Fruit fly (Drosophila melanogaster) whole organism, embryonic: Measurements from ENCODE around the gene Caf1-55.

Experiments
- CG10543 ChIP-seq: fragments of 200-800 bp; sonication (Bioruptor generic); optimal IDR thresholded peaks from 3 replicates; lab custom pipeline; 2017; ENCODE audit warnings: missing biosample characterization, mild to moderate bottlenecking, missing genetic modification characterization, moderate library complexity
- CG10959 ChIP-seq: fragments of 200-800 bp; sonication (Bioruptor generic); IDR thresholded peaks from 2 replicates; pipeline ENCODE4 v1.3.6; 2022; ENCODE audit warnings: missing biosample characterization, missing genetic modification characterization
- CG12942 ChIP-seq: fragments of 200-800 bp; sonication (Bioruptor generic); optimal IDR thresholded peaks from 3 replicates; lab custom pipeline; 2016; ENCODE audit warnings: missing biosample characterization, missing genetic modification characterization
- CG14050 ChIP-seq: fragments of 200-800 bp; sonication (Bioruptor generic); IDR thresholded peaks from 3 replicates; pipeline ENCODE4 v1.3.6; 2022; ENCODE audit warnings: missing biosample characterization, missing genetic modification characterization
- CG14710 ChIP-seq: fragments of 200-800 bp; sonication (Bioruptor generic); optimal IDR thresholded peaks from 3 replicates; lab custom pipeline; 2019; ENCODE audit warnings: missing biosample characterization, mild to moderate bottlenecking, missing genetic modification characterization, moderate library complexity
- CG18619 ChIP-seq: fragments of 200-800 bp; sonication (Bioruptor generic); optimal IDR thresholded peaks from 3 replicates; lab custom pipeline; 2017; ENCODE audit warnings: missing biosample characterization, mild to moderate bottlenecking, missing genetic modification characterization
- CG18764 ChIP-seq: fragments of 200-800 bp; sonication (Bioruptor generic); optimal IDR thresholded peaks from 3 replicates; lab custom pipeline; 2016; ENCODE audit warnings: missing biosample characterization, missing genetic modification characterization
- CG2712 ChIP-seq: fragments of 200-800 bp; optimal IDR thresholded peaks from 3 replicates; lab custom pipeline; 2019; ENCODE audit warnings: missing biosample characterization, mild to moderate bottlenecking, missing genetic modification characterization, moderate library complexity
- CG30431 ChIP-seq: fragments of 200-800 bp; sonication (Bioruptor generic); optimal IDR thresholded peaks from 2 replicates; lab custom pipeline; 2017; ENCODE audit warnings: missing biosample characterization, missing genetic modification characterization
- CG34376 ChIP-seq: fragments of 200-800 bp; sonication (Bioruptor generic); optimal IDR thresholded peaks from 2 replicates; lab custom pipeline; 2018; ENCODE audit warnings: missing biosample characterization, mild to moderate bottlenecking, missing genetic modification characterization
- CG4854 ChIP-seq: fragments of 200-800 bp; sonication (Bioruptor generic); optimal IDR thresholded peaks from 2 replicates; lab custom pipeline; 2016; ENCODE audit warnings: missing biosample characterization, missing genetic modification characterization, inconsistent platforms
- CG6175 ChIP-seq: fragments of 200-800 bp; sonication (Bioruptor generic); IDR thresholded peaks from 3 replicates; pipeline ENCODE4 v1.3.6; 2022; ENCODE audit warnings: missing biosample characterization, missing genetic modification characterization
- CG7839 ChIP-seq: fragments of 200-800 bp; sonication (Bioruptor generic); optimal IDR thresholded peaks from 3 replicates; lab custom pipeline; 2018; ENCODE audit warnings: missing biosample characterization, mild to moderate bottlenecking, missing genetic modification characterization, moderate library complexity
- CG8089 ChIP-seq: fragments of 200-800 bp; sonication (Bioruptor generic); optimal IDR thresholded peaks from 3 replicates; lab custom pipeline; 2016; ENCODE audit warnings: missing biosample characterization, missing genetic modification characterization
- CG9609 ChIP-seq: fragments of 200-800 bp; sonication (Bioruptor generic); optimal IDR thresholded peaks from 3 replicates; lab custom pipeline; 2016; ENCODE audit warnings: missing biosample characterization, missing genetic modification characterization
- Dek ChIP-seq: fragments of 200-800 bp; sonication (Bioruptor generic); optimal IDR thresholded peaks from 3 replicates; lab custom pipeline; 2019; ENCODE audit warnings: missing biosample characterization, mild to moderate bottlenecking, missing genetic modification characterization, moderate library complexity
- Dref ChIP-seq: fragments of 200-800 bp; sonication (Bioruptor generic); IDR thresholded peaks from 2 replicates; pipeline ENCODE4 v1.3.6; 2022; ENCODE audit warnings: missing biosample characterization, missing genetic modification characterization
- H15 ChIP-seq: fragments of 200-800 bp; sonication (Bioruptor generic); IDR thresholded peaks from 3 replicates; pipeline ENCODE4 v1.3.6; 2022; ENCODE audit warnings: missing biosample characterization, missing genetic modification characterization
- Hand ChIP-seq: fragments of 200-800 bp; sonication (Bioruptor generic); optimal IDR thresholded peaks from 2 replicates; lab custom pipeline; 2017; ENCODE audit warnings: mild to moderate bottlenecking, missing biosample characterization, missing genetic modification reagents, missing genetic modification characterization
- Kr ChIP-seq: fragments of 200-800 bp; sonication (Bioruptor generic); optimal IDR thresholded peaks from 2 replicates; lab custom pipeline; 2017; ENCODE audit warnings: missing biosample characterization, mild to moderate bottlenecking, missing genetic modification characterization
- Meics ChIP-seq: fragments of 200-800 bp; sonication (Bioruptor generic); optimal IDR thresholded peaks from 2 replicates; lab custom pipeline; 2017; ENCODE audit warnings: missing biosample characterization, mild to moderate bottlenecking, missing genetic modification characterization
- Pdp1 ChIP-seq, 2 experiments: fragments of 200-800 bp; sonication (Bioruptor generic); optimal IDR thresholded peaks; 3 replicates each; lab custom pipeline; 2016; ENCODE audit warnings: missing biosample characterization in 2 of 2, missing genetic modification characterization in 2 of 2, mild to moderate bottlenecking in 1 of 2, moderate library complexity in 1 of 2
- Six4 ChIP-seq: fragments of 200-800 bp; sonication (Bioruptor generic); optimal IDR thresholded peaks from 2 replicates; lab custom pipeline; 2016; ENCODE audit warnings: missing biosample characterization, missing genetic modification characterization
- Ssrp ChIP-seq: fragments of 200-800 bp; sonication (Bioruptor generic); optimal IDR thresholded peaks from 2 replicates; lab custom pipeline; 2018; ENCODE audit warnings: missing biosample characterization, mild to moderate bottlenecking, missing genetic modification characterization, moderate library complexity
- ap ChIP-seq: fragments of 200-800 bp; sonication (Bioruptor generic); IDR thresholded peaks from 2 replicates; pipeline ENCODE4 v1.3.6; 2022; ENCODE audit warnings: missing biosample characterization, missing genetic modification characterization
- bab2 ChIP-seq: fragments of 200-800 bp; sonication (Bioruptor generic); optimal IDR thresholded peaks from 2 replicates; lab custom pipeline; 2016; ENCODE audit warnings: missing biosample characterization, missing genetic modification characterization
- bigmax ChIP-seq: fragments of 200-800 bp; sonication (Bioruptor generic); optimal IDR thresholded peaks from 2 replicates; lab custom pipeline; 2018; ENCODE audit warnings: missing biosample characterization, mild to moderate bottlenecking, missing genetic modification characterization
- br ChIP-seq: fragments of >200 bp; optimal IDR thresholded peaks from 2 replicates; lab custom pipeline; 2017
- crp ChIP-seq, 2 experiments: fragments of 200-800 bp; sonication (Bioruptor generic); optimal IDR thresholded peaks; 2 replicates in 1 of 2; 3 replicates in 1 of 2; lab custom pipeline; 2017; ENCODE audit warnings: missing biosample characterization in 2 of 2, missing genetic modification characterization in 2 of 2, mild to moderate bottlenecking in 1 of 2, moderate library complexity in 1 of 2
- dimm ChIP-seq: fragments of 200-800 bp; sonication (Bioruptor generic); IDR thresholded peaks from 2 replicates; pipeline ENCODE4 v1.3.6; 2022; ENCODE audit warnings: missing biosample characterization, missing genetic modification characterization
- dmrt99B ChIP-seq: fragments of 200-800 bp; sonication (Bioruptor generic); optimal IDR thresholded peaks from 2 replicates; lab custom pipeline; 2018; ENCODE audit warnings: missing biosample characterization, mild to moderate bottlenecking, missing genetic modification characterization, moderate library complexity
- ems ChIP-seq: fragments of 200-800 bp; sonication (Bioruptor generic); optimal IDR thresholded peaks from 3 replicates; lab custom pipeline; 2016; ENCODE audit warnings: missing biosample characterization, missing genetic modification characterization
- fd102C ChIP-seq: fragments of 200-800 bp; sonication (Bioruptor generic); optimal IDR thresholded peaks from 2 replicates; lab custom pipeline; 2018; ENCODE audit warnings: missing biosample characterization, mild to moderate bottlenecking, missing genetic modification characterization, moderate library complexity
- fd3F ChIP-seq: fragments of 200-800 bp; sonication (Bioruptor generic); optimal IDR thresholded peaks from 2 replicates; lab custom pipeline; 2018; ENCODE audit warnings: missing biosample characterization, mild to moderate bottlenecking, missing genetic modification characterization, moderate library complexity
- fru ChIP-seq: fragments of >200 bp; optimal IDR thresholded peaks from 2 replicates; lab custom pipeline; 2017
- hb ChIP-seq: fragments of 200-800 bp; sonication (Bioruptor generic); IDR thresholded peaks from 3 replicates; pipeline ENCODE4 v1.3.6; 2022; ENCODE audit warnings: missing biosample characterization, missing genetic modification characterization; ENCODE audit not compliant: partially characterized antibody
- insv ChIP-seq, 2 experiments: fragments of 200-800 bp; sonication (Bioruptor generic); optimal IDR thresholded peaks; 3 replicates each; lab custom pipeline; 2016 to 2018; ENCODE audit warnings: missing biosample characterization in 2 of 2, missing genetic modification characterization in 2 of 2
- kay ChIP-seq: fragments of 200-800 bp; sonication (Bioruptor generic); optimal IDR thresholded peaks from 2 replicates; lab custom pipeline; 2016; ENCODE audit warnings: missing biosample characterization, missing genetic modification characterization
- mirr ChIP-seq: fragments of 200-800 bp; sonication (Bioruptor generic); optimal IDR thresholded peaks from 3 replicates; lab custom pipeline; 2018; ENCODE audit warnings: missing biosample characterization, mild to moderate bottlenecking, missing genetic modification characterization
- nom ChIP-seq: fragments of 200-800 bp; sonication (Bioruptor generic); optimal IDR thresholded peaks from 2 replicates; lab custom pipeline; 2017; ENCODE audit warnings: missing biosample characterization, missing genetic modification characterization, mild to moderate bottlenecking, moderate library complexity, missing genetic modification reagents
- pfk ChIP-seq: fragments of 200-800 bp; sonication (Bioruptor generic); optimal IDR thresholded peaks from 2 replicates; lab custom pipeline; 2018; ENCODE audit warnings: missing biosample characterization, mild to moderate bottlenecking, missing genetic modification characterization, moderate library complexity
- slbo ChIP-seq: fragments of 200-800 bp; sonication (Bioruptor generic); IDR thresholded peaks from 2 replicates; pipeline ENCODE4 v1.3.6; 2022; ENCODE audit warnings: missing biosample characterization, missing genetic modification characterization
- sqz ChIP-seq: fragments of 200-800 bp; sonication (Bioruptor generic); optimal IDR thresholded peaks from 3 replicates; lab custom pipeline; 2018; ENCODE audit warnings: missing biosample characterization, mild to moderate bottlenecking, missing genetic modification characterization
- sr ChIP-seq: fragments of 200-800 bp; sonication (Bioruptor generic); IDR thresholded peaks from 3 replicates; pipeline ENCODE4 v1.3.6; 2022; ENCODE audit warnings: missing biosample characterization, missing genetic modification characterization
- tna ChIP-seq: fragments of 200-800 bp; sonication (Bioruptor generic); IDR thresholded peaks from 2 replicates; pipeline ENCODE4 v1.3.6; 2022; ENCODE audit warnings: missing biosample characterization, missing genetic modification characterization; ENCODE audit not compliant: partially characterized antibody
- tup ChIP-seq: fragments of 200-800 bp; sonication (Bioruptor generic); optimal IDR thresholded peaks from 2 replicates; lab custom pipeline; 2016; ENCODE audit warnings: missing biosample characterization, mild to moderate bottlenecking, missing genetic modification characterization, moderate library complexity
- unpg ChIP-seq: fragments of 200-800 bp; sonication (Bioruptor generic); optimal IDR thresholded peaks from 3 replicates; lab custom pipeline; 2018; ENCODE audit warnings: missing biosample characterization, mild to moderate bottlenecking, missing genetic modification characterization, moderate library complexity
- vfl ChIP-seq: fragments of 200-800 bp; sonication (Bioruptor generic); optimal IDR thresholded peaks from 2 replicates; lab custom pipeline; 2016; ENCODE audit warnings: missing biosample characterization, missing genetic modification characterization

Gene Caf1-55

DNA sequence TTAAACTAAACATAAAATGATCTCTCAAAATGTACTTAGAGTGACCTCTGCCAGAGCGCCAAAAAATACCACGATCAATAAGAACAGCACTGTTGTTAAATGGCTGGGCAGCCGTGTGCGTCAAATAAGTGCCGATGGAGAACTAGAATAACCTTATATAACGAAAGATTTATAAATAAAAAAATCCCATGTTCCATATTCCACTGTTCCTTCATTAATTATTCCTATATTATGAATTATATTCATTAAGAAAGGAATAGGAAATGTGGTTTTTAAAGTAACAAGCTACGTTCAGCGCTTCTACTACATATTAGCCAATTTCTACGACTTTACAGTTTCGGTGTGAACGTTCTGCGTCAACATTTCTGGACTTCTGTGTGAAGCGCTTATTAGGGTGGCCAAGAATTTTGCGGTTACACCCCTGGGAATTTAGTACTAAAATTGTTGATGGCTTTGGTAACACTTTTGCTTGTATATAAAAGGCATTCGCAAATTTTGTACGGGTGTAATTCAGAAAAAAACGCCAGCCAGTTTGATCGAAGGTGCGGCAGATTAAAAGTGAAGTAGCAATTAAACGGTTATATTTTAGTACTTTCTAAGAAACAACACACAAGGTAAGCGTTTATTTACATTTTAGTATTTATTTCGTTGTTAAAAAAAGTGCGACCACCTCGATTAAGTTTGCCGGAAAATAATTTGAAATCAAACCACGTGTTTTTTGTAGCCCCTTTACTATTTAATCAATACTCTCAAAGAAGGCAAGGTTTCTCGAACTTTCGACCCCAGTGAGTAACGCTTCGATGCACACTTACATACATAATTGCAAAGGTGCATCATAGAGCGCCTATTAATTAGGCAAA lies 17.0 kb downstream of the Caf1-55 start, which contains the start of the genes tefu and Hsc70-4 (continued):
- peak; percentile 55 for TF ChIP-seq bab2 (GFP tag; lab: Kevin White, UChicago)
- peak; percentile 65; the same call in 1 of the 2 replicates for TF ChIP-seq ap (GFP tag; lab: Robert Waterston, UW)
- TF ChIP-seq vfl = peak; percentile 71
- TF ChIP-seq hb (GFP tag; lab: Robert Waterston, UW) = no peak
- peak; percentile 83 for TF ChIP-seq pfk (GFP tag; lab: Kevin White, UChicago)
- no peak for TF ChIP-seq fd102C (GFP tag; lab: Kevin White, UChicago)
- TF ChIP-seq Hand (GFP tag; lab: Kevin White, UChicago) = no peak
- peak; percentile 76 for TF ChIP-seq CG7839 (tag; lab: Kevin White, UChicago)
- TF ChIP-seq CG30431 = peak; percentile 80
- TF ChIP-seq CG6175 (GFP tag; lab: Robert Waterston, UW) = peak; percentile 66; the same call in 2 of the 3 replicates
- peak in 1 of 2 experiments; percentile 30 for TF ChIP-seq insv (GFP tag; optimal IDR thresholded peaks at IDR 0.05; lab: Kevin White, UChicago)
- peak; percentile 79 for TF ChIP-seq ems (GFP tag; lab: Kevin White, UChicago)
- TF ChIP-seq Dek = peak; percentile 75
- TF ChIP-seq nom (GFP tag; lab: Kevin White, UChicago) = peak; percentile 64
- TF ChIP-seq CG8089 = peak; percentile 53
- TF ChIP-seq tup (GFP tag; lab: Kevin White, UChicago) = peak; percentile 50
- TF ChIP-seq crp (GFP tag; optimal IDR thresholded peaks at IDR 0.05; lab: Kevin White, UChicago) = peak in 1 of 2 experiments; percentile 48
- peak; percentile 31; the same call in 1 of the 2 replicates for TF ChIP-seq tna (GFP tag; lab: Robert Waterston, UW)
- TF ChIP-seq mirr (GFP tag; lab: Kevin White, UChicago) = no peak
- TF ChIP-seq CG12942 = peak; percentile 76
- TF ChIP-seq CG14710 (tag; lab: Kevin White, UChicago) = peak; percentile 92
- peak; percentile 18 for TF ChIP-seq kay (GFP tag; lab: Kevin White, UChicago)
- TF ChIP-seq sr (GFP tag; lab: Robert Waterston, UW) = no peak; the same call in 2 of the 3 replicates
- TF ChIP-seq Dref (GFP tag; lab: Robert Waterston, UW) = peak; percentile 51
- peak; percentile 95 for TF ChIP-seq sqz (GFP tag; lab: Kevin White, UChicago)
- TF ChIP-seq CG14050 (GFP tag; lab: Robert Waterston, UW) = peak; percentile 53; the same call in 2 of the 3 replicates
- TF ChIP-seq CG34376 = peak; percentile 5
- TF ChIP-seq CG9609 (GFP tag; lab: Kevin White, UChicago) = peak; percentile 73
- peak; percentile 76 for TF ChIP-seq CG18619
- no peak for TF ChIP-seq Kr (GFP tag; lab: Kevin White, UChicago)
- TF ChIP-seq fd3F (GFP tag; lab: Kevin White, UChicago) = peak; percentile 33
- TF ChIP-seq CG2712 (tag; lab: Kevin White, UChicago) = no peak
- peak; percentile 85 to 90 for TF ChIP-seq Pdp1 (GFP tag; optimal IDR thresholded peaks at IDR 0.05; lab: Kevin White, UChicago)
- TF ChIP-seq dmrt99B (tag; lab: Kevin White, UChicago) = peak; percentile 33
- TF ChIP-seq CG10543 (GFP tag; lab: Kevin White, UChicago) = peak; percentile 81
- TF ChIP-seq CG18764 = peak; percentile 67
- no peak for TF ChIP-seq fru (lab: Kevin White, UChicago)
- peak; percentile 30; the same call in 1 of the 2 replicates for TF ChIP-seq CG10959 (GFP tag; lab: Robert Waterston, UW)
- TF ChIP-seq Ssrp (tag; lab: Kevin White, UChicago) = peak; percentile 73
- peak; percentile 62 for TF ChIP-seq unpg (GFP tag; lab: Kevin White, UChicago)
- peak; percentile 72; the same call in 2 of the 3 replicates for TF ChIP-seq H15
- TF ChIP-seq Meics = peak; percentile 80
- TF ChIP-seq CG4854 (GFP tag; lab: Kevin White, UChicago) = peak; percentile 53
- TF ChIP-seq dimm = peak; percentile 32; the same call in 1 of the 2 replicates
- TF ChIP-seq slbo (GFP tag; lab: Robert Waterston, UW) = peak; percentile 90
- TF ChIP-seq bigmax = no peak
- TF ChIP-seq br (lab: Kevin White, UChicago) = no peak
- TF ChIP-seq Six4 (GFP tag; lab: Kevin White, UChicago) = peak; percentile 44
